Worm (Caenorhabditis elegans) whole organism, young adult: ENCODE measurements around the gene ZK177.2.

Source experiments
- F33H1.4 ChIP-seq: fragments of 200-800 bp; sonication (Bioruptor generic); IDR thresholded peaks from 2 replicates; pipeline ENCODE4 v1.3.6; 2022; ENCODE audit warnings: missing genetic modification reagents, missing genetic modification characterization, missing compliant biosample characterization
- aptf-2 ChIP-seq: fragments of 200-800 bp; sonication (Bioruptor generic); conservative IDR thresholded peaks from 2 replicates; pipeline ENCODE4 v1.3.6; 2022; ENCODE audit warnings: missing genetic modification reagents, missing genetic modification characterization, missing compliant biosample characterization
- cebp-2 ChIP-seq: fragments of 200-800 bp; sonication (Bioruptor generic); IDR thresholded peaks from 2 replicates; pipeline ENCODE4 v1.3.6; 2022; ENCODE audit warnings: missing genetic modification characterization, missing compliant biosample characterization
- egl-44 ChIP-seq: fragments of 200-800 bp; sonication (Bioruptor generic); IDR thresholded peaks from 2 replicates; pipeline ENCODE4 v1.3.6; 2022; ENCODE audit warnings: missing genetic modification reagents, missing genetic modification characterization, missing compliant biosample characterization
- ekl-4 ChIP-seq: fragments of 200-800 bp; sonication (Bioruptor generic); IDR thresholded peaks from 2 replicates; pipeline ENCODE4 v1.3.6; 2022; ENCODE audit warnings: missing genetic modification reagents, missing genetic modification characterization, missing compliant biosample characterization
- lag-1 ChIP-seq: fragments of 200-800 bp; sonication (Bioruptor generic); IDR thresholded peaks from 2 replicates; pipeline ENCODE4 v1.3.6; 2022; ENCODE audit warnings: missing genetic modification reagents, missing genetic modification characterization, missing compliant biosample characterization
- snpc-4 ChIP-seq, 5 experiments: fragments of 150-350 bp in 1 of 5; sonication (generic microtip) in 4 of 5; optimal IDR thresholded peaks; 2 replicates each; lab custom pipeline; 2014 to 2018; ENCODE audit warnings: missing genetic modification characterization in 5 of 5, missing biosample characterization in 3 of 5, antibody characterized with exemption in 2 of 5, mild to moderate bottlenecking in 2 of 5, missing compliant biosample characterization in 2 of 5, missing genotype in 2 of 5, moderate library complexity in 2 of 5, missing genetic modification reagents in 1 of 5
- ztf-18 ChIP-seq: sonication (generic microtip); optimal IDR thresholded peaks from 2 replicates; lab custom pipeline; 2016; ENCODE audit warnings: missing genotype, mild to moderate bottlenecking, missing genetic modification characterization, missing compliant biosample characterization

ce11 chrII:5531855-5532328 is 12.9 kb downstream of the ZK177.2 start, which contains the start of gene C17C3.9:
- TF ChIP-seq aptf-2 (GFP tag; lab: Robert Waterston, UW) (no peak), snpc-4 (GFP tag; optimal IDR thresholded peaks at IDR 0.05; lab: Kevin White, UChicago) (no peak), snpc-4 (tag; optimal IDR thresholded peaks at IDR 0.05; lab: Kevin White, UChicago) (no peak), ekl-4 (GFP tag; lab: Robert Waterston, UW) (no peak), ztf-18 (no peak), cebp-2 (no peak), F33H1.4 (GFP tag; lab: Robert Waterston, UW) (no peak), egl-44 (GFP tag; lab: Robert Waterston, UW) (no peak), lag-1 (no peak)
